Worm (Caenorhabditis elegans) whole organism, early embryonic: ENCODE measurements around the gene odr-3.

ENCODE experiments used
- B0310.2 ChIP-seq: sonication (generic microtip); optimal IDR thresholded peaks from 2 replicates; lab custom pipeline; 2016; ENCODE audit warnings: mild to moderate bottlenecking, missing genetic modification characterization, missing compliant biosample characterization
- F13C5.2 ChIP-seq: sonication (generic microtip); optimal IDR thresholded peaks from 2 replicates; lab custom pipeline; 2017; ENCODE audit warnings: mild to moderate bottlenecking, missing genetic modification characterization, inconsistent platforms, missing compliant biosample characterization
- aly-1 ChIP-seq: sonication (generic microtip); optimal IDR thresholded peaks from 2 replicates; lab custom pipeline; 2016; ENCODE audit warnings: missing genetic modification characterization, missing compliant biosample characterization
- ama-1 ChIP-seq: fragments of 150-350 bp; optimal IDR thresholded peaks from 2 replicates; lab custom pipeline; 2014
- ceh-13 ChIP-seq: fragments of 200-800 bp; sonication (Bioruptor generic); optimal IDR thresholded peaks from 2 replicates; lab custom pipeline; 2018; ENCODE audit warnings: mild to moderate bottlenecking, missing genetic modification characterization, missing compliant biosample characterization
- ceh-36 ChIP-seq: sonication (generic microtip); optimal IDR thresholded peaks from 2 replicates; lab custom pipeline; 2016; ENCODE audit warnings: missing genetic modification characterization, inconsistent platforms, missing compliant biosample characterization
- ets-7 ChIP-seq: sonication (generic microtip); optimal IDR thresholded peaks from 2 replicates; lab custom pipeline; 2016; ENCODE audit warnings: missing genotype, missing genetic modification characterization, missing compliant biosample characterization
- flt-1 ChIP-seq: fragments of 200-800 bp; sonication (Bioruptor generic); IDR thresholded peaks from 2 replicates; pipeline ENCODE4 v1.3.6; 2022; ENCODE audit warnings: missing genetic modification characterization, missing compliant biosample characterization
- hmbx-1 ChIP-seq: sonication (generic microtip); optimal IDR thresholded peaks from 2 replicates; lab custom pipeline; 2016; ENCODE audit warnings: mild to moderate bottlenecking, missing genetic modification characterization, missing compliant biosample characterization
- hmg-4 ChIP-seq: fragments of 200-800 bp; sonication (Bioruptor generic); optimal IDR thresholded peaks from 2 replicates; lab custom pipeline; 2018; ENCODE audit warnings: mild to moderate bottlenecking, missing genetic modification characterization, missing compliant biosample characterization
- hnd-1 ChIP-seq: sonication (generic microtip); optimal IDR thresholded peaks from 2 replicates; lab custom pipeline; 2016; ENCODE audit warnings: missing genetic modification characterization, missing compliant biosample characterization
- pes-1 ChIP-seq: fragments of 200-800 bp; sonication (Bioruptor generic); IDR thresholded peaks from 2 replicates; pipeline ENCODE4 v1.3.6; 2022; ENCODE audit warnings: missing genetic modification reagents, missing genetic modification characterization, missing compliant biosample characterization
- scrt-1 ChIP-seq: fragments of 200-800 bp; sonication (Bioruptor generic); IDR thresholded peaks from 2 replicates; pipeline ENCODE4 v1.3.6; 2022; ENCODE audit warnings: missing genetic modification characterization, missing compliant biosample characterization
- sea-1 ChIP-seq: fragments of 200-800 bp; sonication (Bioruptor generic); conservative IDR thresholded peaks from 2 replicates; pipeline ENCODE4 v1.3.6; 2022; ENCODE audit warnings: missing genetic modification characterization, missing compliant biosample characterization
- tbx-11 ChIP-seq: fragments of 200-800 bp; sonication (Bioruptor generic); IDR thresholded peaks from 2 replicates; pipeline ENCODE4 v1.3.6; 2022; ENCODE audit warnings: missing genetic modification characterization, missing compliant biosample characterization
- tbx-37 ChIP-seq: fragments of 200-800 bp; sonication (Bioruptor generic); conservative IDR thresholded peaks from 2 replicates; pipeline ENCODE4 v1.3.6; 2022; ENCODE audit warnings: missing genetic modification reagents, missing genetic modification characterization, missing compliant biosample characterization
- tra-4 ChIP-seq: sonication (generic microtip); optimal IDR thresholded peaks from 2 replicates; lab custom pipeline; 2017; ENCODE audit warnings: missing genetic modification characterization, missing compliant biosample characterization

The odr-3 gene

DNA sequence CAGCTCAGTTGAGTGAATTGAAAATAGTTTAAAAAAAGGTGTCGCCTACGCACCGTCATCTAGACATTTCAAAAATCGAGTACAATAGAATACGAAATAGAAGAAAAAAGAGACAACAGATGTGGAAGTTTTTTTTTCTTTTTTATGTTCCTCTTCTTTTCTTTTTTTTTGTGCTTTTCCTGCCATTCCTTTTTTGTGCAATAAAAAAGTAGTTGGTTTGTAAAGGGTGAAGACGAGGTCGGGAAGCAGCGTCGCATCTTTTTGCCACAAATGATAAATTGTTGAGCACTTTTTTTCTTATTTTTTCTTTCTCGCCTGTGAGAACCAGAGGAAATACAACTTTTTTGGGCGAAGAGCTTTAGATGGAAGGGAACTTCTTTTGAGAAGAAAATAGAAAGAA lies 42.8 kb downstream of the odr-3 start:
- TF ChIP-seq hmg-4 (GFP tag; lab: Kevin White, UChicago) (no peak), tbx-11 (no peak), tra-4 (tag; lab: Kevin White, UChicago) (no peak), ets-7 (tag; lab: Kevin White, UChicago) (no peak), ceh-13 (no peak), tbx-37 (GFP tag; lab: Robert Waterston, UW) (no peak), ceh-36 (tag; lab: Kevin White, UChicago) (no peak), aly-1 (tag; lab: Kevin White, UChicago) (no peak)

DNA sequence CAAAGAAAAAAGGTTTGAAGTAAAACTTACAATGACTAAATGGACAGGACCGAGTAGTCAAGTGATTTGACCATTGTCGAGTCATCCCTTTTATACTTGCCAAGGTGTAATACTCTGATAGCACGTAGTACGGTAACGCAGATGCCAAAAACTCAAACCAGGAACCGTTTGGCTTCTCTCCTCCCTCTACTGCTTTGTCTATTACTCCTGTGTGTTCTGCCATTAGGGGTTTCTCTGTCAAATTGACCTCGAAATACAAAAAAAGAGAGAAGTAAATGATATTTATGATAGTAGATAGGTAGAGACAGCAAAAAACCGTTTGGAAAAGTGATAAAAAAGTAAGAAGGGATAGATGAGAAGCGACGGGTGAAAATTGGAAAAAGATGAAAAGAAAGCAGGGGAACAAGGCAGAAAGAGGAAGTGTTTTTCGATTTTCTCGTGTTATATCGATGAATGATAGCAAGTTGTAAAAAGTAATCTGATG lies 47.2 kb downstream of the odr-3 start, which contains the start of the genes col-159 and col-160:
Gene col-159, minus strand, starts transcription at position 51 of the 484 bp plus-strand sequence.
Gene col-160, minus strand, starts transcription at position 63 of the 484 bp plus-strand sequence.
- TF ChIP-seq hmg-4 (GFP tag; lab: Kevin White, UChicago) (no peak), B0310.2 (no peak), ceh-36 (tag; lab: Kevin White, UChicago) (no peak), pes-1 (GFP tag; lab: Robert Waterston, UW) (no peak), flt-1 (GFP tag; lab: Robert Waterston, UW) (no peak), scrt-1 (no peak), hmbx-1 (tag; lab: Kevin White, UChicago) (no peak), F13C5.2 (tag; lab: Kevin White, UChicago) (no peak), tbx-37 (GFP tag; lab: Robert Waterston, UW) (no peak), ets-7 (tag; lab: Kevin White, UChicago) (no peak), tbx-11 (no peak)

DNA sequence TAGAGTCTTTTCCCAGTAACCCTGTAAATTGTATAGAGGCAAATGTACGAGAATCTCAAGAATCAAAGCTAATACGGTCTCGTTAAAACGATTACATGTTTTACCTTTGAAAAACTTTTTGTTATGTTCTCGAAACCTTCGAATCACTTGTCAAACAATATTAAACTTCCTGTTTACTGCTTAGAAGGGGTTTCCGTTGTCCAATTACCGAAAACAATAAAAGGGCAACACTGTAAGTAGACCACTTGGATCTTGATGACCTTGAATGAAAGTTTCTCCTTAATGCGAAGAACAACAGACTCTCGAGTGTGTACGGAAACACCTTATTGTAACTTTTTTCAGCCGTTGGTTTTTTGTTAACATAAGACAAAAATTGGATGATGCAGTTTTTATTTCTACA lies 48.7 kb downstream of the odr-3 start:
- no peak for TF ChIP-seq tbx-11
- no peak for TF ChIP-seq F13C5.2 (tag; lab: Kevin White, UChicago)
- TF ChIP-seq ceh-36 (tag; lab: Kevin White, UChicago) = no peak
- TF ChIP-seq B0310.2 = no peak
- TF ChIP-seq sea-1 (GFP tag; lab: Robert Waterston, UW) = no peak
- no peak for TF ChIP-seq scrt-1
- TF ChIP-seq hnd-1 = no peak
- TF ChIP-seq tra-4 (tag; lab: Kevin White, UChicago) = no peak
- TF ChIP-seq hmg-4 (GFP tag; lab: Kevin White, UChicago) = no peak
- TF ChIP-seq ceh-13 = no peak
- no peak for TF ChIP-seq aly-1 (tag; lab: Kevin White, UChicago)
- no peak for TF ChIP-seq hmbx-1 (tag; lab: Kevin White, UChicago)
- TF ChIP-seq ets-7 (tag; lab: Kevin White, UChicago) = no peak
- no peak for TF ChIP-seq tbx-37 (GFP tag; lab: Robert Waterston, UW)
- no peak for TF ChIP-seq pes-1 (GFP tag; lab: Robert Waterston, UW)
- no peak for TF ChIP-seq ama-1 (lab: Kevin White, UChicago)
- no peak for TF ChIP-seq flt-1 (GFP tag; lab: Robert Waterston, UW)

DNA sequence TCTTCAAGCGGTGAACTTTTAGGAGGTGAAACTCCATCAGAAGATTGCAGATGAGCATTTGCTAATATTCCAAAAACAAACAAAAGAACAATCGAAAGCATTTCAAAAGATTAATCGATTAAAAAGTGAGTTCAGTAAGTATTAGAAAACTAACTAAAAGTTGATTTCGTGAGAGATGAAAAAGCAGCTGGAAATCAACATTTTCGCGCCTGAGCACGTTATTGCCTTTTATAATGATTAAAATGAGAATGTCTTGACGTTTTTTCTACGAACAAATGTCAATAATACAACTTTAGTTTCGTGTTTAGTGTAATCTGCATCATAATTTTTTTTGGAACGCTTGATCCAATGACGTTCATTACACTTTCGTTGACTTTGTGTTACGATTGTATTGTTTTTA lies 51.5 kb downstream of the odr-3 start, which contains the start of gene F57B1.9:
Gene F57B1.9, minus strand, starts transcription at position 101 of the 400 bp plus-strand sequence.
- no peak for TF ChIP-seq F13C5.2 (tag; lab: Kevin White, UChicago)
- no peak for TF ChIP-seq ceh-13
- no peak for TF ChIP-seq ets-7 (tag; lab: Kevin White, UChicago)
- no peak for TF ChIP-seq tra-4 (tag; lab: Kevin White, UChicago)
- no peak for TF ChIP-seq tbx-37 (GFP tag; lab: Robert Waterston, UW)
- TF ChIP-seq ama-1 (lab: Kevin White, UChicago) = no peak
